Fruit fly (Drosophila melanogaster) whole organism, embryonic: ENCODE measurements around the gene CG42271.

Source experiments
- CG10267 ChIP-seq: fragments of 200-800 bp; sonication (Bioruptor generic); optimal IDR thresholded peaks from 2 replicates; lab custom pipeline; 2018; ENCODE audit warnings: missing biosample characterization, mild to moderate bottlenecking, missing genetic modification characterization, moderate library complexity
- CG10979 ChIP-seq: fragments of 200-800 bp; sonication (Bioruptor generic); optimal IDR thresholded peaks from 2 replicates; lab custom pipeline; 2018; ENCODE audit warnings: missing biosample characterization, mild to moderate bottlenecking, missing genetic modification characterization, moderate library complexity
- CG16779 ChIP-seq: fragments of 200-800 bp; sonication (Bioruptor generic); IDR thresholded peaks from 2 replicates; pipeline ENCODE4 v1.3.6; 2022; ENCODE audit warnings: missing biosample characterization, missing genetic modification characterization
- CG2116 ChIP-seq: fragments of 200-800 bp; sonication (Bioruptor generic); optimal IDR thresholded peaks from 3 replicates; lab custom pipeline; 2018; ENCODE audit warnings: missing biosample characterization, mild to moderate bottlenecking, missing genetic modification characterization
- CG2120 ChIP-seq: fragments of 200-800 bp; sonication (Bioruptor generic); optimal IDR thresholded peaks from 3 replicates; lab custom pipeline; 2016; ENCODE audit warnings: missing biosample characterization, missing genetic modification characterization
- CG2202 ChIP-seq: fragments of 200-800 bp; sonication (Bioruptor generic); optimal IDR thresholded peaks from 2 replicates; lab custom pipeline; 2018; ENCODE audit warnings: missing biosample characterization, mild to moderate bottlenecking, missing genetic modification characterization
- CG2889 ChIP-seq: fragments of 200-800 bp; sonication (Bioruptor generic); IDR thresholded peaks from 3 replicates; pipeline ENCODE4 v1.3.6; 2022; ENCODE audit warnings: missing biosample characterization, missing genetic modification characterization
- CG3995 ChIP-seq: fragments of 200-800 bp; sonication (Bioruptor generic); optimal IDR thresholded peaks from 3 replicates; lab custom pipeline; 2016; ENCODE audit warnings: missing biosample characterization, missing genetic modification characterization
- CG43689 ChIP-seq: fragments of 200-800 bp; sonication (Bioruptor generic); IDR thresholded peaks from 2 replicates; pipeline ENCODE4 v1.3.6; 2022; ENCODE audit warnings: missing biosample characterization, missing genetic modification characterization
- CG6765 ChIP-seq: fragments of 200-800 bp; sonication (Bioruptor generic); optimal IDR thresholded peaks from 3 replicates; lab custom pipeline; 2017; ENCODE audit warnings: missing biosample characterization, mild to moderate bottlenecking, missing genetic modification characterization
- CG6813 ChIP-seq: fragments of 200-800 bp; sonication (Bioruptor generic); optimal IDR thresholded peaks from 2 replicates; lab custom pipeline; 2017; ENCODE audit warnings: missing biosample characterization, missing genetic modification characterization, mild to moderate bottlenecking, moderate library complexity, missing genetic modification reagents
- CG7839 ChIP-seq: fragments of 200-800 bp; sonication (Bioruptor generic); optimal IDR thresholded peaks from 3 replicates; lab custom pipeline; 2018; ENCODE audit warnings: missing biosample characterization, mild to moderate bottlenecking, missing genetic modification characterization, moderate library complexity
- CG7928 ChIP-seq: fragments of 200-800 bp; sonication (Bioruptor generic); optimal IDR thresholded peaks from 2 replicates; lab custom pipeline; 2017; ENCODE audit warnings: missing biosample characterization, mild to moderate bottlenecking, missing genetic modification characterization
- CTCF ChIP-seq: fragments of 200-800 bp; sonication (Bioruptor generic); optimal IDR thresholded peaks from 2 replicates; lab custom pipeline; 2017; ENCODE audit warnings: missing biosample characterization, mild to moderate bottlenecking, missing genetic modification characterization, moderate library complexity
- CkIIα-i1 ChIP-seq: fragments of 200-800 bp; sonication (Bioruptor generic); IDR thresholded peaks from 2 replicates; pipeline ENCODE4 v1.3.6; 2022; ENCODE audit warnings: missing biosample characterization, missing genetic modification characterization
- CoRest ChIP-seq: fragments of 200-800 bp; sonication (Bioruptor generic); optimal IDR thresholded peaks from 3 replicates; lab custom pipeline; 2018; ENCODE audit warnings: missing biosample characterization, mild to moderate bottlenecking, missing genetic modification characterization, moderate library complexity
- D ChIP-seq, 2 experiments: fragments of 200-800 bp in 1 of 2; fragments of >200 bp in 1 of 2; sonication (Bioruptor generic) in 1 of 2; optimal IDR thresholded peaks; 2 replicates in 1 of 2; 3 replicates in 1 of 2; lab custom pipeline; 2017; ENCODE audit warnings: mild to moderate bottlenecking in 1 of 2, missing biosample characterization in 1 of 2, missing genetic modification characterization in 1 of 2, missing genetic modification reagents in 1 of 2
- Dad ChIP-seq: fragments of 200-800 bp; sonication (Bioruptor generic); optimal IDR thresholded peaks from 3 replicates; lab custom pipeline; 2016; ENCODE audit warnings: missing biosample characterization, missing genetic modification characterization
- Fer3 ChIP-seq: fragments of 200-800 bp; sonication (Bioruptor generic); optimal IDR thresholded peaks from 2 replicates; lab custom pipeline; 2018; ENCODE audit warnings: missing biosample characterization, mild to moderate bottlenecking, missing genetic modification characterization, moderate library complexity
- GATAe ChIP-seq: fragments of 200-800 bp; sonication (Bioruptor generic); conservative IDR thresholded peaks from 2 replicates; pipeline ENCODE4 v1.3.6; 2022; ENCODE audit warnings: missing biosample characterization, missing genetic modification characterization
- H2.0 ChIP-seq: fragments of 200-800 bp; sonication (Bioruptor generic); IDR thresholded peaks from 2 replicates; pipeline ENCODE4 v1.3.6; 2022; ENCODE audit warnings: missing biosample characterization, missing genetic modification characterization
- Hey ChIP-seq: fragments of 200-800 bp; sonication (Bioruptor generic); optimal IDR thresholded peaks from 3 replicates; lab custom pipeline; 2018; ENCODE audit warnings: missing biosample characterization, mild to moderate bottlenecking, missing genetic modification characterization
- Kr ChIP-seq: fragments of 200-800 bp; sonication (Bioruptor generic); optimal IDR thresholded peaks from 2 replicates; lab custom pipeline; 2017; ENCODE audit warnings: missing biosample characterization, mild to moderate bottlenecking, missing genetic modification characterization
- MTF-1 ChIP-seq: fragments of 200-800 bp; sonication (Bioruptor generic); optimal IDR thresholded peaks from 2 replicates; lab custom pipeline; 2018; ENCODE audit warnings: missing biosample characterization, mild to moderate bottlenecking, missing genetic modification characterization, borderline replicate concordance
- NfI ChIP-seq: fragments of 200-800 bp; sonication (Bioruptor generic); optimal IDR thresholded peaks from 3 replicates; lab custom pipeline; 2018; ENCODE audit warnings: missing biosample characterization, mild to moderate bottlenecking, missing genetic modification characterization, moderate library complexity
- Opbp ChIP-seq: fragments of 200-800 bp; sonication (Bioruptor generic); IDR thresholded peaks from 3 replicates; pipeline ENCODE4 v1.3.6; 2022; ENCODE audit warnings: missing biosample characterization, missing genetic modification characterization; ENCODE audit not compliant: partially characterized antibody
- Poxn ChIP-seq: fragments of 200-800 bp; sonication (Bioruptor generic); IDR thresholded peaks from 2 replicates; pipeline ENCODE4 v1.3.6; 2022; ENCODE audit warnings: missing biosample characterization, missing genetic modification characterization
- Rfx ChIP-seq: fragments of 200-800 bp; sonication (Bioruptor generic); IDR thresholded peaks from 2 replicates; pipeline ENCODE4 v1.3.6; 2022; ENCODE audit warnings: missing biosample characterization, missing genetic modification characterization
- TFAM ChIP-seq: fragments of 200-800 bp; sonication (Bioruptor generic); optimal IDR thresholded peaks from 2 replicates; lab custom pipeline; 2017; ENCODE audit warnings: missing biosample characterization, missing genetic modification characterization, inconsistent platforms
- Usf ChIP-seq: fragments of 200-800 bp; sonication (Bioruptor generic); optimal IDR thresholded peaks from 2 replicates; lab custom pipeline; 2017; ENCODE audit warnings: missing genotype, missing biosample characterization, missing genetic modification characterization
- Xbp1 ChIP-seq: fragments of 200-800 bp; sonication (Bioruptor generic); optimal IDR thresholded peaks from 3 replicates; lab custom pipeline; 2016; ENCODE audit warnings: missing biosample characterization, mild to moderate bottlenecking, missing genetic modification characterization
- ac ChIP-seq: fragments of 200-800 bp; sonication (Bioruptor generic); optimal IDR thresholded peaks from 3 replicates; lab custom pipeline; 2017; ENCODE audit warnings: missing biosample characterization, mild to moderate bottlenecking, missing genetic modification characterization
- ash1 ChIP-seq: fragments of 200-800 bp; sonication (Bioruptor generic); optimal IDR thresholded peaks from 2 replicates; lab custom pipeline; 2018; ENCODE audit warnings: missing biosample characterization, mild to moderate bottlenecking, missing genetic modification characterization
- cad ChIP-seq: fragments of >200 bp; optimal IDR thresholded peaks from 2 replicates; lab custom pipeline; 2017; ENCODE audit warnings: missing biosample characterization, missing genetic modification characterization
- cg ChIP-seq: fragments of 200-800 bp; sonication (Bioruptor generic); optimal IDR thresholded peaks from 3 replicates; lab custom pipeline; 2019; ENCODE audit warnings: missing biosample characterization, mild to moderate bottlenecking, missing genetic modification characterization, moderate library complexity
- chif ChIP-seq, 2 experiments: fragments of 200-800 bp; sonication (Bioruptor generic); optimal IDR thresholded peaks; 3 replicates each; lab custom pipeline; 2016; ENCODE audit warnings: missing biosample characterization in 2 of 2, missing genetic modification characterization in 2 of 2
- croc ChIP-seq: fragments of 200-800 bp; sonication (Bioruptor generic); conservative IDR thresholded peaks from 3 replicates; pipeline ENCODE4 v1.3.6; 2022; ENCODE audit warnings: missing biosample characterization, missing genetic modification characterization
- dmrt11E ChIP-seq: fragments of 200-800 bp; sonication (Bioruptor generic); optimal IDR thresholded peaks from 3 replicates; lab custom pipeline; 2018; ENCODE audit warnings: missing biosample characterization, mild to moderate bottlenecking, missing genetic modification characterization, moderate library complexity
- ems ChIP-seq: fragments of 200-800 bp; sonication (Bioruptor generic); optimal IDR thresholded peaks from 3 replicates; lab custom pipeline; 2016; ENCODE audit warnings: missing biosample characterization, missing genetic modification characterization
- en ChIP-seq: fragments of 200-800 bp; sonication (Bioruptor generic); optimal IDR thresholded peaks from 2 replicates; lab custom pipeline; 2016; ENCODE audit warnings: missing biosample characterization, missing genetic modification characterization
- gem ChIP-seq: fragments of 200-800 bp; sonication (Bioruptor generic); optimal IDR thresholded peaks from 2 replicates; lab custom pipeline; 2019; ENCODE audit warnings: missing biosample characterization, mild to moderate bottlenecking, missing genetic modification characterization, moderate library complexity
- kay ChIP-seq: fragments of 200-800 bp; sonication (Bioruptor generic); optimal IDR thresholded peaks from 2 replicates; lab custom pipeline; 2016; ENCODE audit warnings: missing biosample characterization, missing genetic modification characterization
- org-1 ChIP-seq: fragments of 200-800 bp; sonication (Bioruptor generic); optimal IDR thresholded peaks from 2 replicates; lab custom pipeline; 2017; ENCODE audit warnings: missing biosample characterization, missing genetic modification characterization
- pros ChIP-seq: fragments of 200-800 bp; sonication (Bioruptor generic); optimal IDR thresholded peaks from 3 replicates; lab custom pipeline; 2019; ENCODE audit warnings: missing biosample characterization, mild to moderate bottlenecking, missing genetic modification characterization, moderate library complexity
- repo ChIP-seq: fragments of 200-800 bp; sonication (Bioruptor generic); optimal IDR thresholded peaks from 2 replicates; lab custom pipeline; 2016; ENCODE audit warnings: missing biosample characterization, missing genetic modification characterization
- row ChIP-seq: fragments of 200-800 bp; sonication (Bioruptor generic); IDR thresholded peaks from 3 replicates; pipeline ENCODE4 v1.3.6; 2022; ENCODE audit warnings: missing biosample characterization, missing genetic modification characterization
- sc ChIP-seq, 3 experiments: fragments of >200 bp in 2 of 3; fragments of 200-800 bp in 1 of 3; sonication (Bioruptor generic) in 1 of 3; optimal IDR thresholded peaks; 2 replicates in 2 of 3; 3 replicates in 1 of 3; lab custom pipeline; 2017; ENCODE audit warnings: mild to moderate bottlenecking in 1 of 3, missing biosample characterization in 1 of 3, missing genetic modification characterization in 1 of 3, missing genetic modification reagents in 1 of 3
- tin ChIP-seq: fragments of 200-800 bp; sonication (Bioruptor generic); optimal IDR thresholded peaks from 3 replicates; lab custom pipeline; 2016; ENCODE audit warnings: missing biosample characterization, missing genetic modification characterization
- trem ChIP-seq: fragments of 200-800 bp; optimal IDR thresholded peaks from 3 replicates; lab custom pipeline; 2019; ENCODE audit warnings: missing biosample characterization, mild to moderate bottlenecking, missing genetic modification characterization, moderate library complexity

The CG42271 gene

DNA sequence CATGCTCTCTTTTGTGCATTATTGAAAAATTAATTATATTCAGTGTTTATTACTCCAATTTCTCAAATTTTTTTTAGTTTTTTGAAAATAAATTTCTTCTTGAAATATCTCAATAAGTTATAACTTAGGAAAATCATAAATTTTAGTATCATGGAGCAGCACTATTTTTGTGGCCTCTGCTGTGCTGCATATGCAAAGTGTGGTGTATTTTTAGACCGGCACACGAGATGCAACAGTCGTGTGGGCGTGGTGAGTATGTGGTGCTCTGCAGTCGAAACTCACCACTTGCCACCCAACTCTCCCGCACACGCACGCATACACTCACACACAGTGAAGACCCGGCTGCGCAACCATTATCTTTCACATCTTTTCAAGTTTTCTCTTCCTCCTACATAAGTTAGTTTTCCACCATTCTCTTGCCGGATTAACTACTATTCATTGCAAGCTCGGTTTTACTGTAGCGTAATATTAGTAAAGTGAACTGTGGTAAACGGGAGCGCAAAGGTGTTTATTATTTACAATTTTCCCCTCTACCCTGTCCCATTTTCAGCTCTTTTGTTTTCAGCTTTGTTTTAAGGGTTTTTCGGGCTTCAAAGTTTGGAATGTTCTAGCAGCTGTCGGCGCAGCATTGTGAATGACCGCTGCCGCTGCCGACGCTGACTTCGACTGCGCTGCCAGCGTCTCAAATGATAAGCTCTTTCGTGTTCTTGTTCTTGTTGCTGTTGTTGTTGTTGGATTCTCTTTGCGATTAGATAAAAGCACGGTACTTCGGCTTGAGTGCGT, 25.2 kb downstream of the CG42271 start (continued):
- peak; percentile 15; the same call in 1 of the 2 replicates for TF ChIP-seq Rfx
- TF ChIP-seq CoRest (tag; lab: Kevin White, UChicago) = peak; percentile 61
- TF ChIP-seq CG2889 (GFP tag; lab: Robert Waterston, UW) = no peak
- TF ChIP-seq CG6813 (GFP tag; lab: Kevin White, UChicago) = peak; percentile 77
- TF ChIP-seq Fer3 = peak; percentile 35
- TF ChIP-seq CG6765 (GFP tag; lab: Kevin White, UChicago) = peak; percentile 49
- TF ChIP-seq trem (tag; lab: Kevin White, UChicago) = peak; percentile 47
- TF ChIP-seq CG16779 (GFP tag; lab: Robert Waterston, UW) = no peak
- TF ChIP-seq repo (GFP tag; lab: Kevin White, UChicago) = no peak
- TF ChIP-seq ems = peak; percentile 47
- TF ChIP-seq NfI (GFP tag; lab: Kevin White, UChicago) = peak; percentile 50
- peak; percentile 70 for TF ChIP-seq tin (GFP tag; lab: Kevin White, UChicago)
- no peak for TF ChIP-seq Opbp (GFP tag; lab: Robert Waterston, UW)
- no peak for TF ChIP-seq croc (GFP tag; lab: Robert Waterston, UW)
- TF ChIP-seq ash1 (GFP tag; lab: Kevin White, UChicago) = no peak
- peak; percentile 63 for TF ChIP-seq cg
- peak; percentile 39 for TF ChIP-seq CG2202 (tag; lab: Kevin White, UChicago)
- TF ChIP-seq cad (GFP tag; lab: Kevin White, UChicago) = no peak
- peak; percentile 70 for TF ChIP-seq CG10267 (tag; lab: Kevin White, UChicago)
- no peak for TF ChIP-seq TFAM (GFP tag; lab: Kevin White, UChicago)
- TF ChIP-seq chif (GFP tag; optimal IDR thresholded peaks at IDR 0.05; lab: Kevin White, UChicago) = peak; percentile 7 to 54
- TF ChIP-seq gem (tag; lab: Kevin White, UChicago) = peak; percentile 80
- TF ChIP-seq CG3995 = no peak
- no peak for TF ChIP-seq Usf (GFP tag; lab: Kevin White, UChicago)
- no peak for TF ChIP-seq D (optimal IDR thresholded peaks at IDR 0.05; lab: Kevin White, UChicago)
- TF ChIP-seq D (GFP tag; optimal IDR thresholded peaks at IDR 0.05; lab: Kevin White, UChicago) = peak; percentile 75
- no peak for TF ChIP-seq sc (optimal IDR thresholded peaks at IDR 0.05; lab: Kevin White, UChicago)
- peak; percentile 42 for TF ChIP-seq sc (GFP tag; optimal IDR thresholded peaks at IDR 0.05; lab: Kevin White, UChicago)
- peak; percentile 29 for TF ChIP-seq CG2120 (GFP tag; lab: Kevin White, UChicago)
- TF ChIP-seq Dad (GFP tag; lab: Kevin White, UChicago) = peak; percentile 2
- TF ChIP-seq CG7839 = peak; percentile 72
- TF ChIP-seq CkIIα-i1 (GFP tag; lab: Robert Waterston, UW) = no peak
- TF ChIP-seq CG43689 (GFP tag; lab: Robert Waterston, UW) = no peak
- TF ChIP-seq CG7928 (GFP tag; lab: Kevin White, UChicago) = no peak
- no peak for TF ChIP-seq Hey (tag; lab: Kevin White, UChicago)
- TF ChIP-seq H2.0 = peak; percentile 47
- TF ChIP-seq Xbp1 (GFP tag; lab: Kevin White, UChicago) = peak; percentile 62
- TF ChIP-seq pros (GFP tag; lab: Kevin White, UChicago) = peak; percentile 15
- peak; percentile 10 for TF ChIP-seq CG2116 (GFP tag; lab: Kevin White, UChicago)
- peak; percentile 22 for TF ChIP-seq ac (GFP tag; lab: Kevin White, UChicago)
- peak; percentile 27 for TF ChIP-seq org-1 (GFP tag; lab: Kevin White, UChicago)
- TF ChIP-seq Kr (GFP tag; lab: Kevin White, UChicago) = no peak
- TF ChIP-seq CTCF = peak; percentile 11
- TF ChIP-seq CG10979 (tag; lab: Kevin White, UChicago) = peak; percentile 86
- TF ChIP-seq MTF-1 (GFP tag; lab: Kevin White, UChicago) = peak; percentile 74
- TF ChIP-seq row (GFP tag; lab: Robert Waterston, UW) = peak; percentile 17; the same call in 1 of the 3 replicates
- no peak for TF ChIP-seq Poxn
- peak; percentile 88 for TF ChIP-seq GATAe (GFP tag; lab: Robert Waterston, UW)
- peak; percentile 21 for TF ChIP-seq en
- no peak for TF ChIP-seq kay (GFP tag; lab: Kevin White, UChicago)
- peak; percentile 71 for TF ChIP-seq dmrt11E (tag; lab: Kevin White, UChicago)
